Fruit fly (Drosophila melanogaster) whole organism, wandering third instar larva: ENCODE results near the gene CG42846.

Source experiments
- CG9705 ChIP-seq: fragments of 200-800 bp; sonication (Bioruptor generic); optimal IDR thresholded peaks from 2 replicates; lab custom pipeline; 2018; ENCODE audit warnings: missing biosample characterization, mild to moderate bottlenecking, missing genetic modification characterization
- Dif ChIP-seq: fragments of 200-275, 200-300 bp; sonication (Bioruptor generic); optimal IDR thresholded peaks from 2 replicates; lab custom pipeline; 2018; ENCODE audit warnings: missing biosample characterization, missing genetic modification characterization; ENCODE audit not compliant: partially characterized antibody
- HLH106 ChIP-seq: fragments of 200-800 bp; optimal IDR thresholded peaks from 3 replicates; lab custom pipeline; 2019; ENCODE audit warnings: missing biosample characterization, mild to moderate bottlenecking, missing genetic modification characterization, moderate library complexity
- Hr78 ChIP-seq: fragments of >200 bp; optimal IDR thresholded peaks from 2 replicates; lab custom pipeline; 2017; ENCODE audit warnings: missing biosample characterization, missing genetic modification characterization
- Hr83 ChIP-seq: fragments of 200-300 bp; sonication (Bioruptor generic); optimal IDR thresholded peaks from 2 replicates; lab custom pipeline; 2016; ENCODE audit warnings: missing biosample characterization, mild to moderate bottlenecking, missing genetic modification characterization, moderate library complexity; ENCODE audit not compliant: poor library complexity, severe bottlenecking
- Jra ChIP-seq: sonication (Bioruptor generic); optimal IDR thresholded peaks from 2 replicates; lab custom pipeline; 2016; ENCODE audit warnings: missing biosample characterization, missing genetic modification characterization
- Myc ChIP-seq: fragments of >200 bp; optimal IDR thresholded peaks from 2 replicates; lab custom pipeline; 2017
- OdsH ChIP-seq: fragments of 200-800 bp; sonication (Bioruptor generic); optimal IDR thresholded peaks from 2 replicates; lab custom pipeline; 2016; ENCODE audit warnings: missing biosample characterization, mild to moderate bottlenecking, missing genetic modification characterization
- Rel ChIP-seq, 2 experiments: fragments of 200-800 bp; sonication (Bioruptor generic) in 1 of 2; optimal IDR thresholded peaks; 2 replicates in 1 of 2; 3 replicates in 1 of 2; lab custom pipeline; 2016 to 2019; ENCODE audit warnings: mild to moderate bottlenecking in 2 of 2, missing biosample characterization in 2 of 2, missing genetic modification characterization in 2 of 2, moderate library complexity in 1 of 2
- Sp1 ChIP-seq: fragments of 200-800 bp; sonication (Bioruptor generic); optimal IDR thresholded peaks from 3 replicates; lab custom pipeline; 2019; ENCODE audit warnings: missing biosample characterization, mild to moderate bottlenecking, missing genetic modification characterization, moderate library complexity
- Vsx2 ChIP-seq: fragments of 200-300, 225-300 bp; sonication (Bioruptor generic); optimal IDR thresholded peaks from 2 replicates; lab custom pipeline; 2018; ENCODE audit warnings: missing biosample characterization, missing genetic modification characterization; ENCODE audit not compliant: partially characterized antibody
- br ChIP-seq: fragments of 200-800 bp; sonication (Bioruptor generic); optimal IDR thresholded peaks from 2 replicates; lab custom pipeline; 2016; ENCODE audit warnings: missing biosample characterization, missing genetic modification characterization
- brk ChIP-seq: fragments of 200-800 bp; sonication (Bioruptor generic); optimal IDR thresholded peaks from 2 replicates; lab custom pipeline; 2016; ENCODE audit warnings: missing biosample characterization, mild to moderate bottlenecking, missing genetic modification characterization
- dl ChIP-seq, 2 experiments: fragments of 175-275, 200-275 bp in 1 of 2; fragments of 200-275 bp in 1 of 2; sonication (Bioruptor generic); optimal IDR thresholded peaks; lab custom pipeline; 2018; ENCODE audit warnings: mild to moderate bottlenecking in 2 of 2, missing biosample characterization in 2 of 2, missing genetic modification characterization in 2 of 2, moderate library complexity in 2 of 2; ENCODE audit not compliant: partially characterized antibody in 2 of 2, insufficient read depth in 1 of 2
- dmrt93B ChIP-seq: fragments of 200-800 bp; sonication (Bioruptor generic); optimal IDR thresholded peaks from 2 replicates; lab custom pipeline; 2018; ENCODE audit warnings: missing biosample characterization, mild to moderate bottlenecking, missing genetic modification characterization
- dsf ChIP-seq: sonication (Bioruptor generic); optimal IDR thresholded peaks from 2 replicates; lab custom pipeline; 2016; ENCODE audit warnings: missing biosample characterization, missing genetic modification characterization, borderline replicate concordance
- ey ChIP-seq: fragments of 200-800 bp; sonication (Bioruptor generic); optimal IDR thresholded peaks from 2 replicates; lab custom pipeline; 2016; ENCODE audit warnings: missing biosample characterization, missing genetic modification characterization
- foxo ChIP-seq, 2 experiments: fragments of 200-800 bp; sonication (Bioruptor generic); optimal IDR thresholded peaks; 2 replicates in 1 of 2; 3 replicates in 1 of 2; lab custom pipeline; 2016 to 2017; ENCODE audit warnings: missing biosample characterization in 2 of 2, missing genetic modification characterization in 2 of 2
- fru ChIP-seq: fragments of 200-800 bp; sonication (Bioruptor generic); optimal IDR thresholded peaks from 3 replicates; lab custom pipeline; 2016; ENCODE audit warnings: missing biosample characterization, mild to moderate bottlenecking, missing genetic modification characterization
- h ChIP-seq: fragments of 200-800 bp; sonication (Bioruptor generic); optimal IDR thresholded peaks from 3 replicates; lab custom pipeline; 2016; ENCODE audit warnings: missing biosample characterization, mild to moderate bottlenecking, missing genetic modification characterization
- lola ChIP-seq: fragments of >200 bp; optimal IDR thresholded peaks from 2 replicates; lab custom pipeline; 2017; ENCODE audit warnings: missing biosample characterization, missing genetic modification characterization
- pan ChIP-seq: fragments of >200 bp; optimal IDR thresholded peaks from 2 replicates; lab custom pipeline; 2017
- psq ChIP-seq: fragments of 200-800 bp; sonication (Bioruptor generic); optimal IDR thresholded peaks from 3 replicates; lab custom pipeline; 2017; ENCODE audit warnings: missing biosample characterization, mild to moderate bottlenecking, missing genetic modification characterization, moderate library complexity
- rgr ChIP-seq: fragments of 200-800 bp; sonication (Bioruptor generic); optimal IDR thresholded peaks from 3 replicates; lab custom pipeline; 2016; ENCODE audit warnings: missing biosample characterization, mild to moderate bottlenecking, missing genetic modification characterization
- sage ChIP-seq: fragments of 200-800 bp; sonication (Bioruptor generic); optimal IDR thresholded peaks from 2 replicates; lab custom pipeline; 2016; ENCODE audit warnings: missing biosample characterization, mild to moderate bottlenecking, missing genetic modification characterization
- sv ChIP-seq: fragments of 200-800 bp; sonication (Bioruptor generic); optimal IDR thresholded peaks from 3 replicates; lab custom pipeline; 2016; ENCODE audit warnings: missing biosample characterization, missing genetic modification characterization
- woc ChIP-seq: sonication (Bioruptor generic); optimal IDR thresholded peaks from 2 replicates; lab custom pipeline; 2016; ENCODE audit warnings: missing biosample characterization, mild to moderate bottlenecking, missing genetic modification characterization

Gene CG42846

DNA sequence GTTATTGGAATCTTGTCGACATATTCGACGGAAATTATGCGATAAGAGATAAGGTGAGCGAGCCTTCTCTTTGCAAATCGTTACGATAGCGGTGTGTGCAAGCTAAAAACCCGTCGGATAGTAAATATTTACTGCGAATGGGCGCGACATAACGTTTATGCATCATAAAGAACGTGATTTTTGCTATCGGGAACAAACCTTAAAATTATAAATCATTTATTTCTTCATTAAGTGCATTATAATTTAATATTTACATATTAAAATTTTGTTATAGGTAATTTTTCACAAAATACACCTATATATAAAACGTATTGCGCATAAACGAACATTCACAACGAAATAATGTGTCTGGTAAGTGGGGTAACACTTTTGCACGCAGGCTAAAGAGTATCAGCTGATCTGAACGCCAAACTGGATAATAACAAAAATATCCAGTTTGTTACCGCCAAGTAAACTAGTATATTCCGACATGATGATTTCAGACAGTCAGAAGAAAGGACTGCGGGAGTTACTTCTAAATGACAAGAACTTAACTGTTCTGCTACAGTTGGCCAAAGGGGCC, 25.6 kb downstream of the CG42846 start, which contains the start of the genes Gk1 and CG13876 (continued):
- TF ChIP-seq Sp1 (GFP tag; lab: Kevin White, UChicago) (peak; percentile 98), lola (GFP tag; lab: Kevin White, UChicago) (no peak), brk (GFP tag; lab: Kevin White, UChicago) (no peak), sage (no peak), Hr78 (GFP tag; lab: Kevin White, UChicago) (no peak), OdsH (GFP tag; lab: Kevin White, UChicago) (peak; percentile 96), CG9705 (peak; percentile 94)

DNA sequence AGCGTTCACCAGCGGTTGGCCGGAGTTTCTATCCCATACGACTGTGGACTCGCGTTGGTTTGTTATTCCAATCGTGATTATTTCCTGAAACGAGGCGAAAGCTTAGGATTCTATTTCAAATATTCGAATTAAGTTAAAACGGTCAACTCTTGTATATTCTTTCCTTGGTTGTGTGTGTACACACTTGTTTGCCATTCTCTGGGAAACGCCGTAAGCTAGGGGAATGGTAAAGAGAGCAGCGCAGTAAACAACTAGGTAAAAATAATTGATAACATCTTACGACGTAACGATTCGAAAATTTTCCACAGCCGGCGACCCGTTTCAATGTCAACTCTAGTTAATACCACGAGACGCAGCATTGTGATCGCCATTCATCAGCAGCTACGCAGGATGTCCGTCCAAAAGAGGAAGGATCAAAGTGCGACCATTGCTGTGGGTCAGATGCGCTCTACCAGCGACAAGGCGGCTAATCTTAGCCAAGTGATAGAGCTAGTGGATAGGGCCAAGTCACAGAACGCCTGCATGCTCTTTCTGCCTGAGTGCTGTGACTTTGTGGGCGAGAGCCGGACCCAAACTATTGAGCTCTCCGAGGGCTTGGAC, 27.8 kb downstream of the CG42846 start, which contains the start of gene NitFhit:
Gene NitFhit, plus strand, starts transcription at position 195 of the 600 bp plus-strand sequence.
- TF ChIP-seq Myc (lab: Kevin White, UChicago) (peak; percentile 6), Rel (GFP tag; optimal IDR thresholded peaks at IDR 0.05; lab: Kevin White, UChicago) (no peak), Rel (tag; optimal IDR thresholded peaks at IDR 0.05; lab: Kevin White, UChicago) (peak; percentile 32), Dif (no peak), OdsH (GFP tag; lab: Kevin White, UChicago) (no peak), Hr83 (GFP tag; lab: Kevin White, UChicago) (no peak), dsf (GFP tag; lab: Kevin White, UChicago) (no peak), fru (peak; percentile 38)

DNA sequence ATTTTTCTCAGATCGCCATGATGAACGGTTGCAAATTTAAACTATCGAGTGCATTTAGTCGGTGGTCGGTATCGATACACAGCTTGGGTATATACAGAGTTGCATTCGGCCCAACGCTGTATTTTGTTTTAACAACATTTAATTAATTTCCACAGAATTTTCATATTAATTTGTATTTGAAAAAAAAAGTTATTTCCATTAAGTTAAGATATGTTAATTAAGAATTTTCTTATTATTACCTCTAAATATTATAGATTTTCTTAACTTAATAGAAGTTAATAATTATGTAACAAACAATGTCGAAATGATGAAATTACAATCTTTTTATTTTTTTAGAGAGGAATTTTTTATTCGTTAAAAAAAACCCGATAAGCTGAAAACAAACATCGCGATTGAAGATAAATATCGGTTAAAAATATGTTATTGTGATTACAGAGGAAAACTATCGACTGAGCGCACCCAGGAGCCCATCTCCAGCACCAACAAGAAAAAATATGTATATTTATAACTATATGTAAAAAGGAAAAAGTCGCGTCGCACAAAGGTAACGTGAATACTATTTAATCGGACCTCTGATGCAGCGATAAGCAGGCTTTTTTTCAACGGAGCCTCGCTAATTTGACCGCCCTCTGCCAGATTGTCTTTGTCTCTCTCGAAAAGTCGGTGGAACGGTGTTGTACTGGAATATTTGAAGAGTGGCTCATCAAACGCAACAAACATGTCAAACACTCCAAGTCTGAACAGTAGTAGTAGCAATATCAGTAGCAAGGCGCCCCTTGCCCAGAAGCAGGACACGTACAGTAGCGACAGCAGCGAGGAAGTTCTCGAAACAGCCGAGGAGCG, 31.4 kb downstream of the CG42846 start, which contains the start of the genes rno and mri:
Gene rno, minus strand, starts transcription at position 9 of the 843 bp plus-strand sequence.
Gene mri, plus strand, starts transcription at position 421 of the 843 bp plus-strand sequence.
- peak; percentile 89 for TF ChIP-seq Hr83 (GFP tag; lab: Kevin White, UChicago)
- peak; percentile 78 for TF ChIP-seq HLH106
- peak; percentile 12 for TF ChIP-seq sv (GFP tag; lab: Kevin White, UChicago)
- TF ChIP-seq fru, result peak; percentile 6
- TF ChIP-seq rgr (GFP tag; lab: Kevin White, UChicago), result peak; percentile 73
- peak in 1 of 2 experiments; percentile 75 for TF ChIP-seq foxo (GFP tag; optimal IDR thresholded peaks at IDR 0.05; lab: Kevin White, UChicago)
- TF ChIP-seq h (GFP tag; lab: Kevin White, UChicago), result peak; percentile 17
- no peak for TF ChIP-seq ey (GFP tag; lab: Kevin White, UChicago)
- TF ChIP-seq psq (GFP tag; lab: Kevin White, UChicago), result peak; percentile 52
- TF ChIP-seq dsf (GFP tag; lab: Kevin White, UChicago), result no peak
- no peak for TF ChIP-seq br (GFP tag; lab: Kevin White, UChicago)
- peak; percentile 69 for TF ChIP-seq Sp1 (GFP tag; lab: Kevin White, UChicago)
- peak; percentile 68 for TF ChIP-seq OdsH (GFP tag; lab: Kevin White, UChicago)
- peak; percentile 60 for TF ChIP-seq dmrt93B (GFP tag; lab: Kevin White, UChicago)
- TF ChIP-seq Rel (GFP tag; optimal IDR thresholded peaks at IDR 0.05; lab: Kevin White, UChicago), result peak; percentile 6
- no peak for TF ChIP-seq Rel (tag; optimal IDR thresholded peaks at IDR 0.05; lab: Kevin White, UChicago)
- peak; percentile 57 for TF ChIP-seq CG9705
- no peak for TF ChIP-seq pan (lab: Kevin White, UChicago)
- no peak for TF ChIP-seq Dif
- TF ChIP-seq, all 38 proteins: peak for 13

DNA sequence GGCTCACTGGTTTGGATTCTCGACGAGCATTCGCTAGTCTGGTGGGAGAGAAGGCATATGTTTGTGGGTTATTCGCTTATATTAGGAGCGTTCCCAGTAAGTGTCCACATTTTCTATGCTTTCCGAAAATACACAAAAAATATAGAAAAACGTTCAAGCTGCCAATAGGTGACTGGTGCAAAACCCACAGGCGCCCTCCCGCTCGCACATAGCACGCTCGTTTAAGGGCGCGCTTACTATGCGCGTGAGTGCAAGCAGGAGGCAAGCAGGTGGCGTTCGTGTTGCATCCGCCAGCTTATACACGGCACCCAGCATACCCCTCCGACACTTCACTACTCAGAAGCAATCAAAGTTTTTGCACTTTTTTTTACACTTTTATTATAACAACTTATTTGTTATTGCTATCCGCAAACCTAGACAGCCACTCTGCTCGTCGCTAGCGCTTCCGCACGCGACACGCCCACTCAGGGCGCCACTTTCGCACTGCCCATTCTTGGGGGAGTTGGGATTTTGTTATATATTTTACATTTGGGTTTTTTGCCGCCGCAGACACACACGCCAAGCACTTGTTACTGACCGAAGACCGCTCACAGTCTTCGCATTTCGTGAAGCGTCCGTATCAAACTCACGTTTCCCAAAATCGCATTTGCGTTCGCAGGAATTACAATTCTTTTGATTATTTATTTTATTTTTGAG, 32.2 kb downstream of the CG42846 start:
- no peak for TF ChIP-seq brk (GFP tag; lab: Kevin White, UChicago)
- no peak for TF ChIP-seq Jra
- TF ChIP-seq Dif, result peak; percentile 98
- TF ChIP-seq Rel (GFP tag; optimal IDR thresholded peaks at IDR 0.05; lab: Kevin White, UChicago), result no peak
- peak; percentile 12 for TF ChIP-seq Rel (tag; optimal IDR thresholded peaks at IDR 0.05; lab: Kevin White, UChicago)
- TF ChIP-seq h (GFP tag; lab: Kevin White, UChicago), result no peak
- TF ChIP-seq rgr (GFP tag; lab: Kevin White, UChicago), result no peak
- peak in 1 of 2 experiments; percentile 64 for TF ChIP-seq dl (GFP tag; optimal IDR thresholded peaks at IDR 0.05; lab: Kevin White, UChicago; ENCODE audit: insufficient read depth in 1 of 2, partially characterized antibody in 2 of 2)
- TF ChIP-seq woc (GFP tag; lab: Kevin White, UChicago), result no peak
- no peak for TF ChIP-seq Vsx2
- TF ChIP-seq, all 38 proteins: peak for 3
